Fruit fly (Drosophila melanogaster) whole organism, pupa: Measurements from ENCODE around the gene Gs2.

Experiments used
- CG15710 ChIP-seq: fragments of 200-800 bp; sonication (Bioruptor generic); optimal IDR thresholded peaks from 2 replicates; lab custom pipeline; 2018; ENCODE audit warnings: missing biosample characterization, mild to moderate bottlenecking, missing genetic modification characterization, moderate library complexity
- CG32121 ChIP-seq: fragments of 200-800 bp; sonication (Bioruptor generic); IDR thresholded peaks from 2 replicates; pipeline ENCODE4 v1.3.6; 2022; ENCODE audit warnings: missing biosample characterization, missing genetic modification characterization
- CG8301 ChIP-seq: fragments of 200-800 bp; sonication (Bioruptor generic); optimal IDR thresholded peaks from 2 replicates; lab custom pipeline; 2018; ENCODE audit warnings: missing biosample characterization, mild to moderate bottlenecking, missing genetic modification characterization
- CG9948 ChIP-seq: fragments of 200-800 bp; sonication (Bioruptor generic); optimal IDR thresholded peaks from 2 replicates; lab custom pipeline; 2018; ENCODE audit warnings: missing biosample characterization, mild to moderate bottlenecking, missing genetic modification characterization, moderate library complexity
- Pif1A ChIP-seq: fragments of 200-800 bp; sonication (Bioruptor generic); optimal IDR thresholded peaks from 3 replicates; lab custom pipeline; 2016; ENCODE audit warnings: missing biosample characterization, missing genetic modification characterization

dm6 chrX:11466757-11467156 lies 44.1 kb downstream of the Gs2 start:
- TF ChIP-seq Pif1A (GFP tag; lab: Kevin White, UChicago) (no peak), CG8301 (tag; lab: Kevin White, UChicago) (no peak), CG9948 (tag; lab: Kevin White, UChicago) (no peak), CG32121 (no peak), CG15710 (no peak)
